Worm (Caenorhabditis elegans) whole organism, L4 larva: ENCODE data around the gene W02D7.8.

Source experiments
- D1046.2 ChIP-seq: fragments of 200-800 bp; sonication (Bioruptor generic); IDR thresholded peaks from 2 replicates; pipeline ENCODE4 v1.3.6; 2022; ENCODE audit warnings: missing genetic modification characterization, missing compliant biosample characterization
- F10B5.3 ChIP-seq: sonication (generic microtip); optimal IDR thresholded peaks from 2 replicates; lab custom pipeline; 2016; ENCODE audit warnings: mild to moderate bottlenecking, missing genetic modification characterization, missing compliant biosample characterization
- F26F4.8 ChIP-seq: fragments of 200-800 bp; sonication (Bioruptor generic); conservative IDR thresholded peaks from 2 replicates; pipeline ENCODE4 v1.3.6; 2022; ENCODE audit warnings: missing genetic modification characterization, missing compliant biosample characterization
- F49E8.2 ChIP-seq: sonication (generic microtip); optimal IDR thresholded peaks from 2 replicates; lab custom pipeline; 2016; ENCODE audit warnings: missing compliant biosample characterization, mild to moderate bottlenecking, missing genetic modification characterization, borderline replicate concordance
- R02D3.7 ChIP-seq: fragments of 150-350 bp; sonication (generic microtip); optimal IDR thresholded peaks from 3 replicates; lab custom pipeline; 2014; ENCODE audit warnings: missing biosample characterization, missing genetic modification characterization
- T20F7.1 ChIP-seq: fragments of 200-800 bp; sonication (Bioruptor generic); optimal IDR thresholded peaks from 2 replicates; lab custom pipeline; 2018; ENCODE audit warnings: mild to moderate bottlenecking, missing genetic modification characterization, missing compliant biosample characterization
- Y105C5A.15 ChIP-seq: fragments of 200-800 bp; sonication (Bioruptor generic); IDR thresholded peaks from 2 replicates; pipeline ENCODE4 v1.3.6; 2022; ENCODE audit warnings: missing genetic modification characterization, missing compliant biosample characterization
- Y48G9A.11 ChIP-seq: fragments of 200-800 bp; sonication (Bioruptor generic); IDR thresholded peaks from 2 replicates; pipeline ENCODE4 v1.3.6; 2022; ENCODE audit warnings: missing genetic modification reagents, missing genetic modification characterization, missing compliant biosample characterization
- Y5F2A.4 ChIP-seq: fragments of 200-800 bp; sonication (Bioruptor generic); optimal IDR thresholded peaks from 2 replicates; lab custom pipeline; 2018; ENCODE audit warnings: mild to moderate bottlenecking, missing genetic modification characterization, missing compliant biosample characterization
- ZK337.2 ChIP-seq: fragments of 200-800 bp; sonication (Bioruptor generic); IDR thresholded peaks from 2 replicates; pipeline ENCODE4 v1.3.6; 2022; ENCODE audit warnings: missing genetic modification reagents, missing genetic modification characterization, missing compliant biosample characterization
- ZK546.5 ChIP-seq, 2 experiments: sonication (generic microtip); optimal IDR thresholded peaks; 2 replicates each; lab custom pipeline; 2017; ENCODE audit warnings: missing biosample characterization in 2 of 2, missing genetic modification characterization in 2 of 2
- aly-2 ChIP-seq: sonication (generic microtip); optimal IDR thresholded peaks from 2 replicates; lab custom pipeline; 2018; ENCODE audit warnings: missing biosample characterization, missing genetic modification characterization
- ama-1 ChIP-seq: fragments of 150-350 bp; optimal IDR thresholded peaks from 2 replicates; lab custom pipeline; 2014; ENCODE audit warnings: inconsistent platforms, mixed read lengths
- ceh-32 ChIP-seq: sonication (generic microtip); optimal IDR thresholded peaks from 2 replicates; lab custom pipeline; 2016; ENCODE audit warnings: mild to moderate bottlenecking, missing genetic modification characterization, missing compliant biosample characterization; ENCODE audit not compliant: poor library complexity
- ceh-44 ChIP-seq: fragments of 200-800 bp; sonication (Bioruptor generic); IDR thresholded peaks from 2 replicates; pipeline ENCODE4 v1.3.6; 2022; ENCODE audit warnings: missing genetic modification reagents, missing genetic modification characterization, missing compliant biosample characterization
- ceh-62 ChIP-seq: sonication (generic microtip); optimal IDR thresholded peaks from 2 replicates; lab custom pipeline; 2017; ENCODE audit warnings: missing biosample characterization, missing genetic modification characterization
- ces-1 ChIP-seq: fragments of 150-350 bp; sonication (generic microtip); optimal IDR thresholded peaks from 4 replicates; lab custom pipeline; 2014; ENCODE audit warnings: missing biosample characterization, missing genetic modification reagents, missing genetic modification characterization
- daf-12 ChIP-seq: fragments of 150-350 bp; optimal IDR thresholded peaks from 2 replicates; lab custom pipeline; 2014; ENCODE audit warnings: missing biosample characterization, missing genetic modification reagents, missing genetic modification characterization
- daf-16 ChIP-seq, 3 experiments: sonication (generic microtip); optimal IDR thresholded peaks; 2 replicates each; lab custom pipeline; 2016 to 2017; ENCODE audit warnings: missing genetic modification characterization in 3 of 3, missing genetic modification reagents in 3 of 3, mild to moderate bottlenecking in 2 of 3, missing compliant biosample characterization in 2 of 3, missing biosample characterization in 1 of 3, moderate library complexity in 1 of 3
- dmd-6 ChIP-seq: fragments of 200-800 bp; sonication (Bioruptor generic); IDR thresholded peaks from 2 replicates; pipeline ENCODE4 v1.3.6; 2022; ENCODE audit warnings: missing genetic modification reagents, missing genetic modification characterization, missing compliant biosample characterization
- dmd-8 ChIP-seq: fragments of 200-800 bp; sonication (Bioruptor generic); IDR thresholded peaks from 2 replicates; pipeline ENCODE4 v1.3.6; 2022; ENCODE audit warnings: missing genetic modification characterization, missing compliant biosample characterization
- dpl-1 ChIP-seq: fragments of 150-350 bp; optimal IDR thresholded peaks from 2 replicates; lab custom pipeline; 2014; ENCODE audit warnings: missing biosample characterization, missing genetic modification reagents, missing genetic modification characterization
- dve-1 ChIP-seq: sonication (generic microtip); optimal IDR thresholded peaks from 2 replicates; lab custom pipeline; 2017; ENCODE audit warnings: antibody characterized with exemption, mild to moderate bottlenecking, missing genetic modification characterization, missing compliant biosample characterization; ENCODE audit not compliant: insufficient read depth
- egl-27 ChIP-seq: sonication (generic microtip); optimal IDR thresholded peaks from 3 replicates; lab custom pipeline; 2017; ENCODE audit warnings: missing biosample characterization, missing genetic modification reagents, missing genetic modification characterization
- hif-1 ChIP-seq, 2 experiments: sonication (generic microtip); optimal IDR thresholded peaks; 2 replicates each; lab custom pipeline; 2016 to 2017; ENCODE audit warnings: missing compliant biosample characterization in 2 of 2, missing genetic modification characterization in 2 of 2, missing genetic modification reagents in 2 of 2, missing genotype in 2 of 2, mild to moderate bottlenecking in 1 of 2
- hlh-11 ChIP-seq: fragments of 200-800 bp; sonication (Bioruptor generic); optimal IDR thresholded peaks from 2 replicates; lab custom pipeline; 2018; ENCODE audit warnings: mild to moderate bottlenecking, missing genetic modification characterization, missing compliant biosample characterization
- hlh-30 ChIP-seq: sonication (generic microtip); optimal IDR thresholded peaks from 2 replicates; lab custom pipeline; 2017; ENCODE audit warnings: antibody characterized with exemption, mild to moderate bottlenecking, missing genetic modification characterization, missing compliant biosample characterization; ENCODE audit not compliant: insufficient read depth
- hmg-1.1 ChIP-seq: fragments of 200-800 bp; sonication (Bioruptor generic); IDR thresholded peaks from 2 replicates; pipeline ENCODE4 v1.3.6; 2022; ENCODE audit warnings: missing genetic modification reagents, missing genetic modification characterization, missing compliant biosample characterization
- lin-1 ChIP-seq: fragments of 200-800 bp; sonication (Bioruptor generic); IDR thresholded peaks from 2 replicates; pipeline ENCODE4 v1.3.6; 2022; ENCODE audit warnings: missing genetic modification reagents, missing genetic modification characterization, missing compliant biosample characterization
- lin-15B ChIP-seq: fragments of 150-350 bp; sonication (generic microtip); optimal IDR thresholded peaks from 3 replicates; lab custom pipeline; 2014; ENCODE audit warnings: missing biosample characterization, missing genetic modification characterization
- lsy-2 ChIP-seq, 2 experiments: fragments of 150-350 bp in 1 of 2; sonication (generic microtip) in 1 of 2; optimal IDR thresholded peaks; 2 replicates each; lab custom pipeline; 2014 to 2017; ENCODE audit warnings: missing biosample characterization in 2 of 2, missing genetic modification characterization in 2 of 2
- mdt-29 ChIP-seq: fragments of 200-800 bp; sonication (Bioruptor generic); IDR thresholded peaks from 2 replicates; pipeline ENCODE4 v1.3.6; 2022; ENCODE audit warnings: missing genetic modification reagents, missing genetic modification characterization, missing compliant biosample characterization
- mes-2 ChIP-seq: sonication (generic microtip); optimal IDR thresholded peaks from 2 replicates; lab custom pipeline; 2016; ENCODE audit warnings: missing genotype, mild to moderate bottlenecking, missing genetic modification characterization, missing compliant biosample characterization; ENCODE audit not compliant: poor library complexity, severe bottlenecking
- mxl-2 ChIP-seq: fragments of 200-800 bp; sonication (Bioruptor generic); conservative IDR thresholded peaks from 2 replicates; pipeline ENCODE4 v1.3.6; 2022; ENCODE audit warnings: missing genetic modification reagents, missing genetic modification characterization, missing compliant biosample characterization
- nhr-111 ChIP-seq: fragments of 200-800 bp; sonication (Bioruptor generic); optimal IDR thresholded peaks from 2 replicates; lab custom pipeline; 2018; ENCODE audit warnings: mild to moderate bottlenecking, missing genetic modification characterization, missing compliant biosample characterization
- nhr-42 ChIP-seq: fragments of 200-800 bp; sonication (Bioruptor generic); IDR thresholded peaks from 2 replicates; pipeline ENCODE4 v1.3.6; 2022; ENCODE audit warnings: missing genetic modification characterization, missing compliant biosample characterization
- nhr-48 ChIP-seq: sonication (generic microtip); optimal IDR thresholded peaks from 2 replicates; lab custom pipeline; 2016; ENCODE audit warnings: mild to moderate bottlenecking, missing genetic modification characterization, missing compliant biosample characterization
- nhr-6 ChIP-seq: fragments of 150-350 bp; optimal IDR thresholded peaks from 2 replicates; lab custom pipeline; 2014; ENCODE audit warnings: missing biosample characterization, missing genetic modification characterization
- nhr-76 ChIP-seq: fragments of 150-350 bp; optimal IDR thresholded peaks from 2 replicates; lab custom pipeline; 2014; ENCODE audit warnings: missing biosample characterization, missing genetic modification characterization
- php-3 ChIP-seq: fragments of 200-800 bp; sonication (Bioruptor generic); IDR thresholded peaks from 2 replicates; pipeline ENCODE4 v1.3.6; 2022; ENCODE audit warnings: missing genetic modification reagents, missing genetic modification characterization, missing compliant biosample characterization
- pqm-1 ChIP-seq: sonication (generic microtip); optimal IDR thresholded peaks from 2 replicates; lab custom pipeline; 2017; ENCODE audit warnings: missing biosample characterization, missing genetic modification characterization
- rbr-2 ChIP-seq: sonication (generic microtip); optimal IDR thresholded peaks from 2 replicates; lab custom pipeline; 2016; ENCODE audit warnings: missing genotype, missing genetic modification characterization, missing compliant biosample characterization
- saeg-2 ChIP-seq: fragments of 200-800 bp; sonication (Bioruptor generic); IDR thresholded peaks from 2 replicates; pipeline ENCODE4 v1.3.6; 2022; ENCODE audit warnings: missing genetic modification reagents, missing genetic modification characterization, missing compliant biosample characterization
- snpc-1.2 ChIP-seq: fragments of 200-800 bp; sonication (Bioruptor generic); IDR thresholded peaks from 2 replicates; pipeline ENCODE4 v1.3.6; 2022; ENCODE audit warnings: missing genetic modification reagents, missing genetic modification characterization, missing compliant biosample characterization
- snpc-4 ChIP-seq: fragments of 150-350 bp; optimal IDR thresholded peaks from 2 replicates; lab custom pipeline; 2014; ENCODE audit warnings: missing biosample characterization, missing genetic modification characterization
- spr-1 ChIP-seq: sonication (generic microtip); optimal IDR thresholded peaks from 2 replicates; lab custom pipeline; 2016; ENCODE audit warnings: mild to moderate bottlenecking, missing genetic modification characterization, missing compliant biosample characterization
- unc-130 ChIP-seq: sonication (generic microtip); optimal IDR thresholded peaks from 2 replicates; lab custom pipeline; 2016; ENCODE audit warnings: missing genetic modification reagents, missing genetic modification characterization, missing compliant biosample characterization
- vab-7 ChIP-seq: fragments of 200-800 bp; sonication (Bioruptor generic); IDR thresholded peaks from 2 replicates; pipeline ENCODE4 v1.3.6; 2022; ENCODE audit warnings: missing genetic modification reagents, missing genetic modification characterization, missing compliant biosample characterization
- zfp-3 ChIP-seq: fragments of 200-800 bp; sonication (Bioruptor generic); conservative IDR thresholded peaks from 2 replicates; pipeline ENCODE4 v1.3.6; 2022; ENCODE audit warnings: missing genetic modification reagents, missing genetic modification characterization, missing compliant biosample characterization
- zip-11 ChIP-seq: fragments of 200-800 bp; sonication (Bioruptor generic); IDR thresholded peaks from 2 replicates; pipeline ENCODE4 v1.3.6; 2022; ENCODE audit warnings: missing genetic modification characterization, missing compliant biosample characterization

W02D7.8 gene

ce11 chrV:8348959-8349389 is 42.7 kb upstream of the W02D7.8 start (continued):
- TF ChIP-seq hif-1 (tag; optimal IDR thresholded peaks at IDR 0.05; lab: Kevin White, UChicago) (peak; percentile 21 to 25), mxl-2 (GFP tag; lab: Robert Waterston, UW) (no peak), rbr-2 (peak; percentile 80), ceh-44 (no peak), ceh-62 (no peak), ZK337.2 (GFP tag; lab: Robert Waterston, UW) (0 out of 2 replicates have a peak, but pooled peaks have one; percentile 35), T20F7.1 (GFP tag; lab: Kevin White, UChicago) (peak; percentile 76), nhr-48 (tag; lab: Kevin White, UChicago) (peak; percentile 89), hlh-11 (tag; lab: Kevin White, UChicago) (peak; percentile 88), vab-7 (no peak; the same call in 1 of the 2 replicates), lin-1 (GFP tag; lab: Robert Waterston, UW) (peak; percentile 88; the same call in 1 of the 2 replicates), pqm-1 (peak; percentile 66), daf-16 (GFP tag; optimal IDR thresholded peaks at IDR 0.05; lab: Kevin White, UChicago) (peak; percentile 64 to 69), daf-16 (tag; optimal IDR thresholded peaks at IDR 0.05; lab: Kevin White, UChicago) (peak; percentile 87), ZK546.5 (tag; optimal IDR thresholded peaks at IDR 0.05; lab: Kevin White, UChicago) (no peak), egl-27 (tag; lab: Kevin White, UChicago) (no peak), F49E8.2 (tag; lab: Kevin White, UChicago) (peak; percentile 96), F10B5.3 (peak; percentile 89), hmg-1.1 (GFP tag; lab: Robert Waterston, UW) (peak; percentile 87), zip-11 (GFP tag; lab: Robert Waterston, UW) (no peak), nhr-42 (0 out of 2 replicates have a peak, but pooled peaks have one; percentile 71), nhr-6 (tag; lab: Kevin White, UChicago) (peak; percentile 21), mes-2 (tag; lab: Kevin White, UChicago) (peak; percentile 90), ama-1 (peak; percentile 98), saeg-2 (no peak), spr-1 (tag; lab: Kevin White, UChicago) (peak; percentile 79), daf-12 (no peak), D1046.2 (no peak), Y48G9A.11 (GFP tag; lab: Robert Waterston, UW) (peak; percentile 71), hlh-30 (tag; lab: Kevin White, UChicago) (peak; percentile 74), unc-130 (GFP tag; lab: Kevin White, UChicago) (peak; percentile 80), nhr-111 (GFP tag; lab: Kevin White, UChicago) (peak; percentile 74), aly-2 (no peak), Y5F2A.4 (no peak), dmd-8 (GFP tag; lab: Robert Waterston, UW) (peak; percentile 62), nhr-76 (no peak), lsy-2 (tag; optimal IDR thresholded peaks at IDR 0.05; lab: Kevin White, UChicago) (peak; percentile 57 to 75), php-3 (GFP tag; lab: Robert Waterston, UW) (no peak), lin-15B (tag; lab: Kevin White, UChicago) (no peak), snpc-1.2 (peak; percentile 94), ces-1 (no peak), Y105C5A.15 (GFP tag; lab: Robert Waterston, UW) (no peak), dve-1 (peak; percentile 96), snpc-4 (tag; lab: Kevin White, UChicago) (peak; percentile 95), dmd-6 (GFP tag; lab: Robert Waterston, UW) (peak; percentile 69; the same call in 1 of the 2 replicates), F26F4.8 (GFP tag; lab: Robert Waterston, UW) (no peak), mdt-29 (0 out of 2 replicates have a peak, but pooled peaks have one; percentile 56), dpl-1 (GFP tag; lab: Kevin White, UChicago) (peak; percentile 44), zfp-3 (no peak), R02D3.7 (tag; lab: Kevin White, UChicago) (no peak), ceh-32 (tag; lab: Kevin White, UChicago) (peak; percentile 12)
